Worm (Caenorhabditis elegans): ENCODE data around the gene dyf-6.

The dyf-6 gene

DNA sequence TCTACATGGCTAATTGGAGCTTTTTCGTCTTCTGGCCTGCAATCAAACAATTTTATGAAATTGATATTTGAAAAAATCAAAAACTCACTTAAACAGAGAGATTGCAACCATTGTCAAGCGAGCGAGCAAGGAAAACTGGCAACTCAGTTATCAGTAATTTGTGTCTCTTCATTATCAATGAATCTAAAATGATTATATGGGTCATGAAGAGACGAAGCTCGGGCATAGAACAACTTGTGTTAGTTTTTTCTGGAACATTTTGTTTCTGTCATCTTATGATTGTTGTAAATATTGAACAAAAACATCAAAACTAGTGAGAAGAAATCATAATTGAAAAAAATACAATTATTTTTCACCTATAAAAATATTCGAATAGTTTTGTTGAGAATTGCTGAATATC, 45.3 kb downstream of the dyf-6 start, which contains the start of gene R07E3.1:
Gene R07E3.1, minus strand, starts transcription at position 176 of the 400 bp plus-strand sequence.
- TF ChIP-seq hrde-1 (tag; optimal IDR thresholded peaks at IDR 0.05; ENCODE audit: borderline replicate concordance), result no peak
- TF ChIP-seq let-607 (tag; optimal IDR thresholded peaks at IDR 0.05), result no peak
- no peak for TF ChIP-seq F57A8.1 (GFP tag; optimal IDR thresholded peaks at IDR 0.05)
- no peak for TF ChIP-seq ZK185.1 (tag; optimal IDR thresholded peaks at IDR 0.05; ENCODE audit: poor library complexity, severe bottlenecking)
- TF ChIP-seq nhr-80 (tag; optimal IDR thresholded peaks at IDR 0.05), result peak; percentile 57
- no peak for TF ChIP-seq D2030.7 (GFP tag; IDR thresholded peaks at IDR 0.05)
- no peak for TF ChIP-seq C17E4.6 (GFP tag; IDR thresholded peaks at IDR 0.05)
- TF ChIP-seq cebp-1 (GFP tag; IDR thresholded peaks at IDR 0.05), result 0 out of 2 replicates have a peak, but pooled peaks have one; percentile 15
- TF ChIP-seq cebp-1 (tag; optimal IDR thresholded peaks at IDR 0.05), result no peak
- no peak for TF ChIP-seq nfyb-1 (GFP tag; IDR thresholded peaks at IDR 0.05)
- no peak for TF ChIP-seq ztf-6 (GFP tag; IDR thresholded peaks at IDR 0.05)
- no peak for TF ChIP-seq egl-18 (GFP tag; IDR thresholded peaks at IDR 0.05)
- TF ChIP-seq dox-1 (GFP tag; IDR thresholded peaks at IDR 0.05), result no peak

DNA sequence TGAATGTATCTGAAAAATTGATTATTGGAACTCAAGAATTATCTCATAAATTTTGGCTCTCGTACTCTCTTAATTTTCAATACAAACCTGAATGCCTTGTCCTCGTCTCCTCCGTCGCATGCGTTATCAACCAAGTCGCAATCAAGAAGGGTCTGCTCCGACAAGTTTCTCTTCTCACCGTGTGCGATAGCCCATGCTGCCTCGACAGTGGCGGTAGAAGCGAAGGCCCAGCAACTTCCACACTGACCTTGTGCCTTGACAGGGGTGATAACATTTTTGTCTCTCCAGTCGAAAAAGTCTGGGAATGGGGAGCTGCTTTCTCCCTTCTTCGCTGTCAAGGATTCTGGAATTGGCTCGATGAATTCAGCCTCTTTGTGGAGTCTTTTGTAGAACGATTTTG, 46.3 kb downstream of the dyf-6 start:
- no peak for TF ChIP-seq dpff-1 (tag; optimal IDR thresholded peaks at IDR 0.05)
- no peak for TF ChIP-seq attf-6 (GFP tag; IDR thresholded peaks at IDR 0.05)
- no peak for TF ChIP-seq mel-28 (tag; optimal IDR thresholded peaks at IDR 0.05; ENCODE audit: borderline replicate concordance)
- TF ChIP-seq mcd-1 (GFP tag; IDR thresholded peaks at IDR 0.05), result peak; percentile 23; the same call in 1 of the 2 replicates
- TF ChIP-seq ztf-22 (GFP tag; optimal IDR thresholded peaks at IDR 0.05), result no peak
- no peak for TF ChIP-seq pha-4 (tag; optimal IDR thresholded peaks at IDR 0.05)
- no peak for TF ChIP-seq lsy-27 (tag; optimal IDR thresholded peaks at IDR 0.05; ENCODE audit: borderline replicate concordance, insufficient read depth)
- TF ChIP-seq ceh-100 (GFP tag; IDR thresholded peaks at IDR 0.05), result no peak
- no peak for TF ChIP-seq die-1 (tag; optimal IDR thresholded peaks at IDR 0.05)
- TF ChIP-seq D2030.7 (GFP tag; IDR thresholded peaks at IDR 0.05), result no peak
- no peak for TF ChIP-seq lin-40 (tag; optimal IDR thresholded peaks at IDR 0.05)
- TF ChIP-seq ceh-40 (GFP tag; IDR thresholded peaks at IDR 0.05), result no peak
- TF ChIP-seq attf-5 (GFP tag; optimal IDR thresholded peaks at IDR 0.05), result no peak
- TF ChIP-seq F57C9.4 (tag; optimal IDR thresholded peaks at IDR 0.05), result no peak
- peak; percentile 6 for TF ChIP-seq tbp1 (GFP tag; optimal IDR thresholded peaks at IDR 0.05)
- no peak for TF ChIP-seq ZK185.1 (tag; optimal IDR thresholded peaks at IDR 0.05; ENCODE audit: poor library complexity, severe bottlenecking)
- no peak for TF ChIP-seq ztf-28 (GFP tag; IDR thresholded peaks at IDR 0.05)
- no peak for TF ChIP-seq athp-1 (tag; optimal IDR thresholded peaks at IDR 0.05)
- TF ChIP-seq T07F8.4 (tag; optimal IDR thresholded peaks at IDR 0.05), result no peak
- TF ChIP-seq ceh-79 (tag; optimal IDR thresholded peaks at IDR 0.05), result no peak
- TF ChIP-seq ekl-4 (GFP tag; IDR thresholded peaks at IDR 0.05), result no peak
- no peak for TF ChIP-seq bed-1 (GFP tag; IDR thresholded peaks at IDR 0.05)
- TF ChIP-seq C17E4.6 (GFP tag; IDR thresholded peaks at IDR 0.05), result no peak
- TF ChIP-seq Y53F4B.3 (GFP tag; IDR thresholded peaks at IDR 0.05), result no peak
- no peak for TF ChIP-seq F55B11.4 (tag; optimal IDR thresholded peaks at IDR 0.05; ENCODE audit: borderline replicate concordance, insufficient read depth)
- no peak for TF ChIP-seq nhr-27 (tag; optimal IDR thresholded peaks at IDR 0.05)
- TF ChIP-seq nhr-120 (GFP tag; IDR thresholded peaks at IDR 0.05), result no peak
- no peak for TF ChIP-seq nfya-1 (tag; optimal IDR thresholded peaks at IDR 0.05; ENCODE audit: borderline replicate concordance, insufficient read depth)
- no peak for TF ChIP-seq B0019.2 (GFP tag; conservative IDR thresholded peaks at IDR 0.05)
- peak; percentile 80 for TF ChIP-seq nhr-80 (tag; optimal IDR thresholded peaks at IDR 0.05)
- TF ChIP-seq somi-1 (GFP tag; optimal IDR thresholded peaks at IDR 0.05), result no peak
- TF ChIP-seq dox-1 (GFP tag; IDR thresholded peaks at IDR 0.05), result peak; percentile 65; the same call in 1 of the 2 replicates
- no peak for TF ChIP-seq Y56A3A.18 (GFP tag; IDR thresholded peaks at IDR 0.05)
- TF ChIP-seq ztf-25 (GFP tag; IDR thresholded peaks at IDR 0.05), result no peak
- TF ChIP-seq Y95B8A.8 (GFP tag; IDR thresholded peaks at IDR 0.05), result no peak
- peak; percentile 67; the same call in 1 of the 2 replicates for TF ChIP-seq zfh-2 (GFP tag; conservative IDR thresholded peaks at IDR 0.05)
- TF ChIP-seq ets-4 (GFP tag; optimal IDR thresholded peaks at IDR 0.05), result peak; percentile 72
- TF ChIP-seq atf-7 (tag; optimal IDR thresholded peaks at IDR 0.05), result no peak

All from whole organism, young adult.